Fruit fly (Drosophila melanogaster) whole organism, embryonic: ENCODE results near the gene CG44174.
A peak's percentile ranks its signal among the peaks of the same experiment; 100 is the strongest.

Experiments used
- Adf1 ChIP-seq: fragments of 200-800 bp; sonication (Bioruptor generic); IDR thresholded peaks from 2 replicates; pipeline ENCODE4 v1.3.6; 2022; ENCODE audit warnings: missing biosample characterization, missing genetic modification characterization
- Antp ChIP-seq: fragments of 200-800 bp; sonication (Bioruptor generic); optimal IDR thresholded peaks from 3 replicates; lab custom pipeline; 2016; ENCODE audit warnings: missing biosample characterization, missing genetic modification characterization
- Asciz ChIP-seq: fragments of 200-800 bp; sonication (Bioruptor generic); optimal IDR thresholded peaks from 2 replicates; lab custom pipeline; 2017; ENCODE audit warnings: missing biosample characterization, mild to moderate bottlenecking, missing genetic modification characterization, missing genetic modification reagents
- Atf-2 ChIP-seq: fragments of 200-800 bp; sonication (Bioruptor generic); optimal IDR thresholded peaks from 2 replicates; lab custom pipeline; 2016; ENCODE audit warnings: missing biosample characterization, missing genetic modification characterization
- CG10267 ChIP-seq: fragments of 200-800 bp; sonication (Bioruptor generic); optimal IDR thresholded peaks from 2 replicates; lab custom pipeline; 2018; ENCODE audit warnings: missing biosample characterization, mild to moderate bottlenecking, missing genetic modification characterization, moderate library complexity
- CG11093 ChIP-seq: fragments of 200-800 bp; sonication (Bioruptor generic); IDR thresholded peaks from 3 replicates; pipeline ENCODE4 v1.3.6; 2022; ENCODE audit warnings: missing biosample characterization, missing genetic modification characterization
- CG15073 ChIP-seq: fragments of 200-800 bp; sonication (Bioruptor generic); optimal IDR thresholded peaks from 2 replicates; lab custom pipeline; 2016; ENCODE audit warnings: missing biosample characterization, missing genetic modification characterization
- CG18476 ChIP-seq: fragments of 200-800 bp; sonication (Bioruptor generic); optimal IDR thresholded peaks from 2 replicates; lab custom pipeline; 2016; ENCODE audit warnings: missing biosample characterization, mild to moderate bottlenecking, missing genetic modification characterization
- CG18764 ChIP-seq: fragments of 200-800 bp; sonication (Bioruptor generic); optimal IDR thresholded peaks from 3 replicates; lab custom pipeline; 2016; ENCODE audit warnings: missing biosample characterization, missing genetic modification characterization
- CG30020 ChIP-seq: fragments of 200-800 bp; optimal IDR thresholded peaks from 2 replicates; lab custom pipeline; 2019; ENCODE audit warnings: missing biosample characterization, mild to moderate bottlenecking, missing genetic modification characterization, moderate library complexity
- CG31388 ChIP-seq: fragments of 200-800 bp; sonication (Bioruptor generic); optimal IDR thresholded peaks from 2 replicates; lab custom pipeline; 2016; ENCODE audit warnings: missing biosample characterization, missing genetic modification characterization
- CG32767 ChIP-seq: fragments of 200-800 bp; sonication (Bioruptor generic); IDR thresholded peaks from 2 replicates; pipeline ENCODE4 v1.3.6; 2022; ENCODE audit warnings: missing biosample characterization, missing genetic modification characterization
- CG33557 ChIP-seq: fragments of 200-800 bp; sonication (Bioruptor generic); optimal IDR thresholded peaks from 2 replicates; lab custom pipeline; 2019; ENCODE audit warnings: missing biosample characterization, mild to moderate bottlenecking, missing genetic modification characterization, moderate library complexity
- D ChIP-seq, 2 experiments: fragments of 200-800 bp in 1 of 2; fragments of >200 bp in 1 of 2; sonication (Bioruptor generic) in 1 of 2; optimal IDR thresholded peaks; 2 replicates in 1 of 2; 3 replicates in 1 of 2; lab custom pipeline; 2017; ENCODE audit warnings: mild to moderate bottlenecking in 1 of 2, missing biosample characterization in 1 of 2, missing genetic modification characterization in 1 of 2, missing genetic modification reagents in 1 of 2
- Drgx ChIP-seq: fragments of 200-800 bp; sonication (Bioruptor generic); IDR thresholded peaks from 2 replicates; pipeline ENCODE4 v1.3.6; 2022; ENCODE audit warnings: missing biosample characterization, missing genetic modification characterization
- E2f1 ChIP-seq: fragments of 200-800 bp; sonication (Bioruptor generic); IDR thresholded peaks from 2 replicates; pipeline ENCODE4 v1.3.6; 2022; ENCODE audit warnings: missing biosample characterization, missing genetic modification characterization
- Eip74EF ChIP-seq, 2 experiments: fragments of 200-800 bp in 1 of 2; fragments of >200 bp in 1 of 2; sonication (Bioruptor generic) in 1 of 2; optimal IDR thresholded peaks; 2 replicates each; lab custom pipeline; 2017 to 2019; ENCODE audit warnings: missing biosample characterization in 2 of 2, missing genetic modification characterization in 2 of 2, mild to moderate bottlenecking in 1 of 2, moderate library complexity in 1 of 2
- MBD-R2 ChIP-seq: fragments of 200-800 bp; sonication (Bioruptor generic); IDR thresholded peaks from 2 replicates; pipeline ENCODE4 v1.3.6; 2022; ENCODE audit warnings: missing biosample characterization, missing genetic modification characterization
- Scr ChIP-seq: fragments of 200-800 bp; sonication (Bioruptor generic); IDR thresholded peaks from 2 replicates; pipeline ENCODE4 v1.3.6; 2022; ENCODE audit warnings: missing biosample characterization, missing genetic modification characterization; ENCODE audit not compliant: partially characterized antibody
- Tbp ChIP-seq: fragments of >200 bp; optimal IDR thresholded peaks from 2 replicates; lab custom pipeline; 2018; ENCODE audit warnings: missing biosample characterization, missing genetic modification characterization
- ab ChIP-seq: fragments of 200-800 bp; sonication (Bioruptor generic); optimal IDR thresholded peaks from 2 replicates; lab custom pipeline; 2016; ENCODE audit warnings: missing biosample characterization, missing genetic modification characterization
- bsh ChIP-seq, 2 experiments: fragments of 200-800 bp; sonication (Bioruptor generic); optimal IDR thresholded peaks; 2 replicates each; lab custom pipeline; 2017 to 2018; ENCODE audit warnings: mild to moderate bottlenecking in 2 of 2, missing biosample characterization in 2 of 2, missing genetic modification characterization in 2 of 2, moderate library complexity in 1 of 2
- cg ChIP-seq: fragments of 200-800 bp; sonication (Bioruptor generic); optimal IDR thresholded peaks from 3 replicates; lab custom pipeline; 2019; ENCODE audit warnings: missing biosample characterization, mild to moderate bottlenecking, missing genetic modification characterization, moderate library complexity
- corto ChIP-seq: fragments of 200-800 bp; sonication (Bioruptor generic); optimal IDR thresholded peaks from 2 replicates; lab custom pipeline; 2016; ENCODE audit warnings: missing biosample characterization, mild to moderate bottlenecking, missing genetic modification characterization, moderate library complexity
- crol ChIP-seq: fragments of 200-800 bp; sonication (Bioruptor generic); IDR thresholded peaks from 2 replicates; pipeline ENCODE4 v1.3.6; 2022; ENCODE audit warnings: missing biosample characterization, missing genetic modification characterization
- crp ChIP-seq, 2 experiments: fragments of 200-800 bp; sonication (Bioruptor generic); optimal IDR thresholded peaks; 2 replicates in 1 of 2; 3 replicates in 1 of 2; lab custom pipeline; 2017; ENCODE audit warnings: missing biosample characterization in 2 of 2, missing genetic modification characterization in 2 of 2, mild to moderate bottlenecking in 1 of 2, moderate library complexity in 1 of 2
- dan ChIP-seq: fragments of 200-800 bp; sonication (Bioruptor generic); IDR thresholded peaks from 2 replicates; pipeline ENCODE4 v1.3.6; 2022; ENCODE audit warnings: missing biosample characterization, missing genetic modification characterization
- esg ChIP-seq: fragments of 200-800 bp; sonication (Bioruptor generic); conservative IDR thresholded peaks from 2 replicates; pipeline ENCODE4 v1.3.6; 2022; ENCODE audit warnings: missing biosample characterization, missing genetic modification characterization
- gce ChIP-seq: fragments of 200-800 bp; sonication (Bioruptor generic); IDR thresholded peaks from 3 replicates; pipeline ENCODE4 v1.3.6; 2022; ENCODE audit warnings: missing biosample characterization, missing genetic modification characterization
- grn ChIP-seq: fragments of 200-800 bp; sonication (Bioruptor generic); optimal IDR thresholded peaks from 3 replicates; lab custom pipeline; 2017; ENCODE audit warnings: missing biosample characterization, missing genetic modification characterization
- hth ChIP-seq: fragments of >200 bp; optimal IDR thresholded peaks from 2 replicates; lab custom pipeline; 2017; ENCODE audit warnings: inconsistent platforms
- kay ChIP-seq: fragments of 200-800 bp; sonication (Bioruptor generic); optimal IDR thresholded peaks from 2 replicates; lab custom pipeline; 2016; ENCODE audit warnings: missing biosample characterization, missing genetic modification characterization
- kni ChIP-seq: fragments of 200-800 bp; sonication (Bioruptor generic); optimal IDR thresholded peaks from 3 replicates; lab custom pipeline; 2017; ENCODE audit warnings: mild to moderate bottlenecking, missing biosample characterization, missing genetic modification reagents, missing genetic modification characterization
- lbe ChIP-seq: fragments of 200-800 bp; sonication (Bioruptor generic); optimal IDR thresholded peaks from 2 replicates; lab custom pipeline; 2016; ENCODE audit warnings: missing biosample characterization, mild to moderate bottlenecking, missing genetic modification characterization
- lola ChIP-seq, 3 experiments: fragments of >200 bp in 2 of 3; fragments of 200-800 bp in 1 of 3; sonication (Bioruptor generic) in 1 of 3; optimal IDR thresholded peaks; 2 replicates each; lab custom pipeline; 2017 to 2019; ENCODE audit warnings: missing biosample characterization in 3 of 3, missing genetic modification characterization in 3 of 3, mild to moderate bottlenecking in 1 of 3, moderate library complexity in 1 of 3
- nom ChIP-seq: fragments of 200-800 bp; sonication (Bioruptor generic); optimal IDR thresholded peaks from 2 replicates; lab custom pipeline; 2017; ENCODE audit warnings: missing biosample characterization, missing genetic modification characterization, mild to moderate bottlenecking, moderate library complexity, missing genetic modification reagents
- ro ChIP-seq: fragments of 200-800 bp; sonication (Bioruptor generic); IDR thresholded peaks from 2 replicates; pipeline ENCODE4 v1.3.6; 2022; ENCODE audit warnings: missing biosample characterization, missing genetic modification characterization
- sd ChIP-seq: fragments of 200-800 bp; sonication (Bioruptor generic); optimal IDR thresholded peaks from 3 replicates; lab custom pipeline; 2018; ENCODE audit warnings: missing biosample characterization, mild to moderate bottlenecking, missing genetic modification characterization, moderate library complexity
- sens ChIP-seq: fragments of 200-800 bp; sonication (Bioruptor generic); peaks from one replicate; lab custom pipeline; 2016; ENCODE audit warnings: missing biosample characterization, missing genetic modification characterization
- sr ChIP-seq: fragments of 200-800 bp; sonication (Bioruptor generic); IDR thresholded peaks from 3 replicates; pipeline ENCODE4 v1.3.6; 2022; ENCODE audit warnings: missing biosample characterization, missing genetic modification characterization
- tap ChIP-seq: fragments of 200-800 bp; optimal IDR thresholded peaks from 3 replicates; lab custom pipeline; 2019; ENCODE audit warnings: missing biosample characterization, mild to moderate bottlenecking, missing genetic modification characterization, moderate library complexity
- twi ChIP-seq: fragments of 200-800 bp; optimal IDR thresholded peaks from 2 replicates; lab custom pipeline; 2019; ENCODE audit warnings: missing biosample characterization, mild to moderate bottlenecking, missing genetic modification characterization, moderate library complexity
- zfh1 ChIP-seq: fragments of 200-800 bp; sonication (Bioruptor generic); IDR thresholded peaks from 3 replicates; pipeline ENCODE4 v1.3.6; 2022; ENCODE audit warnings: missing biosample characterization, missing genetic modification characterization

Gene CG44174

DNA sequence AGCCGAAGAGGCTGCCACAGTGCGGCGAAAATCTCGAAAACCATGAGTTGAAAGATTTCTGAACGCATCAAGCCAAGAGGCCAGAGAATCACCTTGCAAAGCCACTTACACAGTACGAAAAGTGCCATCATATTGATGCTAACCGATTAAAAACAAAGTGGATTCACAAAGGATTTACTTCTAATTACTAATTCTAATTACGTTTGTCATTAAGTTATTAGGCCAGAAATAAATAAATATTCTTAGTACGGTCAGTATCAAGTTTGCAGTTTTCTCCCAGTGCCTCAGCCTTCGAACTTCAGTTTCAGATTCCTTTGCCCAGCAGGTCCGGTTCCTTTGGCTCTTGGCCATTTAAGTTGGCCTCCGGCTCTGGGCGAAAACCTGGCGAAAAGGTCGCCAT, 16.8 kb upstream of the CG44174 start:
- TF ChIP-seq sens (GFP tag; lab: Kevin White, UChicago): peak; percentile 76
- TF ChIP-seq lbe (GFP tag; lab: Kevin White, UChicago): peak; percentile 62
- 0 out of 2 replicates have a peak, but pooled peaks have one; percentile 16 for TF ChIP-seq E2f1 (GFP tag; lab: Robert Waterston, UW)
- no peak for TF ChIP-seq crp (GFP tag; optimal IDR thresholded peaks at IDR 0.05; lab: Kevin White, UChicago)
- peak; percentile 32; the same call in 1 of the 2 replicates for TF ChIP-seq Drgx
- TF ChIP-seq corto (GFP tag; lab: Kevin White, UChicago): peak; percentile 84
- peak in 1 of 2 experiments; percentile 57 for TF ChIP-seq bsh (GFP tag; optimal IDR thresholded peaks at IDR 0.05; lab: Kevin White, UChicago)
- TF ChIP-seq nom: peak; percentile 60
- no peak for TF ChIP-seq CG18476
- TF ChIP-seq, all 482 proteins: peak for 7

DNA sequence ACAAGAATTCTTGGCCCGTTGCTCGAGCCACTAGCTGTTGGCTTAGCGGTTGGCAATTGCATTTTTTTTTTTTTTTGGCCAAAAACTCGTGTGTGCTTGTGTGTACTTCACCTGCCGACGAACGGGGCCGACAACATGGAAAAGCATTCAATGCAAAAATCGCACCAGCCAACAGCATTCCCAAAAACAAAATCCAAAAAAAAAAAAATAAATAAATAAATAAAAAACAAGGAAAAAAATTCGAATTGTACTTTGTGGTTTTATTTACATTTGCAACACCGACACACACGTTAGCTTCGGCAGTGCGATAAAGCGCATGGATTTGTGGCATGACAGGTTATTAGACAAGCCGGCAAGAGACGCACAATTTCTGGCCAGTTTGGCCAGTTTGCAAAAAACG, 15.7 kb upstream of the CG44174 start:
- TF ChIP-seq CG10267 (tag; lab: Kevin White, UChicago) (no peak), Drgx (peak; percentile 30)

DNA sequence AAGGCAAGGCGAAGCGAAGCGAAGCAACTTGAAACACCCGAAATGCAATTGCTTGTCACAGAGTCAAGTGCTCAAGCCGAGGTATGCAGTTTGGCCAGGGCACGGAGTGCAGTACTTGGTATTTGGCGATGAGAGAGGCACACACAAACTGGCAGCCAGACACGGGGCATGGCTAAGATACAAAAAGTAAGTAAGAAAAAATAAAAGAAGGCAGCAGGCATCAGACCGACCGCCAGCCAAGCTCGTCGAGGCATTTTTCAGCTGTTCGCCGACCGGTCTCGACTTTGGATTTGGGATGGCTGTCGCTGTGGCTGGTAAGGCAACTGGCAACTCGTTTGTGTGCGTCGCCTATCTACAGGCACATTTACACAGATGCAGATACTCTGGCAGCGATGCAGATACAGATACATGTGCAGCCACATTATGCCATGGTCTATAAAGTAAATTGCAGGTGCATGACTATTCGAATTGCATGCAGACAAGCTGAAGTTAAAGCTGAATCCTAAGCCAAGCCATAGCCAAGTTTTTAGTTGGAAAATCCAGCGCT, 14.9 kb upstream of the CG44174 start:
- TF ChIP-seq sd (tag; lab: Kevin White, UChicago) (no peak), Drgx (0 out of 2 replicates have a peak, but pooled peaks have one; percentile 18), grn (GFP tag; lab: Kevin White, UChicago) (peak; percentile 6), gce (GFP tag; lab: Robert Waterston, UW) (no peak), CG31388 (GFP tag; lab: Kevin White, UChicago) (no peak), Asciz (GFP tag; lab: Kevin White, UChicago) (no peak), crol (GFP tag; lab: Robert Waterston, UW) (no peak), Antp (GFP tag; lab: Kevin White, UChicago) (no peak), CG33557 (GFP tag; lab: Kevin White, UChicago) (no peak), cg (GFP tag; lab: Kevin White, UChicago) (peak; percentile 43), nom (peak; percentile 32)

DNA sequence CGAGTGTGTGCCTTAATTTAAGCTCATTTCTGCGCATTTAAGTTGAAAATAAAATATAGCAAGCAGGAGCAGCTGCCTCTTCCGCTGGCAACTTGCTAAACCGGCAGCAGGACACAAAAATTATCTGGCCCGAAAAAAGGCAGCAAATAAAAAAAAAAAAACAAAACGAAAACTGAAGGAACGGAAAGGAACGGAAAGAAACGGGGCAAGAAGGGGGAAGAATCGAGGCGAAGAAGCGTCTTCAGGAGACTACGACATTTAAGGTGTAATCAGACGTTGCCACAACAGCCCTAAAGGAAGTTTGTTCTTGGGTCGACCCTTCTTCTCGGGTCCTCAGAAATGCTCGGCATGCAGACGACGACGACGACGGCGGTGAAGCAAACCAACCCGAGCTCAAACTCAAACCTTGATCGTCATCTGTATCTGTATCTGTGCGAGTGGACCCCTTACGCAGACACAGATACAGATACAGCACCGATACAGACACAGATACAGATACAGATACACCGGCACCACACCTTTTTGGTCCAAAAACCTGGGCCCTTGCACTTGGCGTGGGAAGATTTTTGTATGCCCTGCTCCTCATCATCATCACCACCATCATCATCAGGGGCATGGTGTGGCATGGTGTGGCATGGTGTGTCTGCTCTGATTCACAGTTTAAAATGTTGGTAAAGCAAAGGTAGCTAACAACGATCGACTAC, 13.0 kb upstream of the CG44174 start:
- no peak for TF ChIP-seq tap (tag; lab: Kevin White, UChicago)
- TF ChIP-seq Adf1: no peak
- TF ChIP-seq cg (GFP tag; lab: Kevin White, UChicago): peak; percentile 72
- no peak for TF ChIP-seq CG30020
- no peak for TF ChIP-seq Eip74EF (GFP tag; optimal IDR thresholded peaks at IDR 0.05; lab: Kevin White, UChicago)
- TF ChIP-seq lbe (GFP tag; lab: Kevin White, UChicago): peak; percentile 21
- no peak for TF ChIP-seq dan
- TF ChIP-seq CG32767 (GFP tag; lab: Robert Waterston, UW): no peak
- no peak for TF ChIP-seq CG15073 (GFP tag; lab: Kevin White, UChicago)
- no peak for TF ChIP-seq CG18764 (GFP tag; lab: Kevin White, UChicago)
- TF ChIP-seq Tbp (GFP tag; lab: Kevin White, UChicago): no peak
- TF ChIP-seq Scr (GFP tag; lab: Robert Waterston, UW): no peak
- TF ChIP-seq kni: peak; percentile 90
- no peak for TF ChIP-seq ro
- TF ChIP-seq D (optimal IDR thresholded peaks at IDR 0.05; lab: Kevin White, UChicago): peak; percentile 60
- TF ChIP-seq D (GFP tag; optimal IDR thresholded peaks at IDR 0.05; lab: Kevin White, UChicago): no peak
- no peak for TF ChIP-seq kay (GFP tag; lab: Kevin White, UChicago)
- TF ChIP-seq corto (GFP tag; lab: Kevin White, UChicago): peak; percentile 64
- no peak for TF ChIP-seq MBD-R2 (GFP tag; lab: Robert Waterston, UW)
- no peak for TF ChIP-seq esg
- peak; percentile 39; the same call in 1 of the 3 replicates for TF ChIP-seq sr (GFP tag; lab: Robert Waterston, UW)
- no peak for TF ChIP-seq CG11093 (GFP tag; lab: Robert Waterston, UW)
- 0 out of 3 replicates have a peak, but pooled peaks have one; percentile 6 for TF ChIP-seq zfh1 (GFP tag; lab: Robert Waterston, UW)
- TF ChIP-seq hth (lab: Kevin White, UChicago): no peak
- no peak for TF ChIP-seq ab (GFP tag; lab: Kevin White, UChicago)
- TF ChIP-seq Atf-2 (GFP tag; lab: Kevin White, UChicago): no peak
- TF ChIP-seq twi: no peak
- TF ChIP-seq lola (GFP tag; optimal IDR thresholded peaks at IDR 0.05; lab: Kevin White, UChicago): no peak
